Worm (Caenorhabditis elegans): ENCODE data around the gene C46C2.7.

- TF ChIP-seq med-1 (GFP tag; optimal IDR thresholded peaks at IDR 0.05; ENCODE audit: insufficient read depth) (no peak), klf-2 (GFP tag; conservative IDR thresholded peaks at IDR 0.05) (no peak), flt-1 (GFP tag; IDR thresholded peaks at IDR 0.05) (no peak), ref-1 (GFP tag; conservative IDR thresholded peaks at IDR 0.05) (no peak), T22C8.4 (GFP tag; IDR thresholded peaks at IDR 0.05) (no peak), tab-1 (GFP tag; IDR thresholded peaks at IDR 0.05) (no peak), ztf-23 (GFP tag; IDR thresholded peaks at IDR 0.05) (no peak), cog-1 (tag; optimal IDR thresholded peaks at IDR 0.05) (no peak)
Measured at ce11 chrIV:9212121-9212520, 17.5 kb downstream of the C46C2.7 start, which contains the start of gene C46C2.6.

All from whole organism, midembryonic.